Fruit fly (Drosophila melanogaster) whole organism, embryonic: ENCODE measurements around the gene CG45100.

ENCODE experiments used
- Abd-B ChIP-seq: fragments of 200-800 bp; sonication (Bioruptor generic); optimal IDR thresholded peaks from 2 replicates; lab custom pipeline; 2018; ENCODE audit warnings: missing biosample characterization, mild to moderate bottlenecking, missing genetic modification characterization, moderate library complexity
- Adf1 ChIP-seq: fragments of 200-800 bp; sonication (Bioruptor generic); IDR thresholded peaks from 2 replicates; pipeline ENCODE4 v1.3.6; 2022; ENCODE audit warnings: missing biosample characterization, missing genetic modification characterization
- CG10462 ChIP-seq: fragments of 200-800 bp; sonication (Bioruptor generic); optimal IDR thresholded peaks from 2 replicates; lab custom pipeline; 2016; ENCODE audit warnings: missing biosample characterization, missing genetic modification characterization
- CG13287 ChIP-seq: fragments of 200-800 bp; sonication (Bioruptor generic); IDR thresholded peaks from 2 replicates; pipeline ENCODE4 v1.3.6; 2022; ENCODE audit warnings: missing biosample characterization, missing genetic modification characterization; ENCODE audit not compliant: partially characterized antibody
- CG14014 ChIP-seq: fragments of 200-800 bp; sonication (Bioruptor generic); IDR thresholded peaks from 2 replicates; pipeline ENCODE4 v1.3.6; 2022; ENCODE audit warnings: missing biosample characterization, missing genetic modification characterization
- CG15514 ChIP-seq: fragments of 200-800 bp; sonication (Bioruptor generic); optimal IDR thresholded peaks from 3 replicates; lab custom pipeline; 2017; ENCODE audit warnings: missing biosample characterization, missing genetic modification characterization, mild to moderate bottlenecking, moderate library complexity, missing genetic modification reagents
- CG17361 ChIP-seq: fragments of 200-800 bp; sonication (Bioruptor generic); IDR thresholded peaks from 3 replicates; pipeline ENCODE4 v1.3.6; 2022; ENCODE audit warnings: missing biosample characterization, missing genetic modification characterization
- CG18599 ChIP-seq: fragments of 200-800 bp; sonication (Bioruptor generic); optimal IDR thresholded peaks from 3 replicates; lab custom pipeline; 2017; ENCODE audit warnings: missing biosample characterization, missing genetic modification characterization, mild to moderate bottlenecking, moderate library complexity, missing genetic modification reagents
- CG2120 ChIP-seq: fragments of 200-800 bp; sonication (Bioruptor generic); optimal IDR thresholded peaks from 3 replicates; lab custom pipeline; 2016; ENCODE audit warnings: missing biosample characterization, missing genetic modification characterization
- CG31365 ChIP-seq: fragments of 200-800 bp; sonication (Bioruptor generic); optimal IDR thresholded peaks from 2 replicates; lab custom pipeline; 2018; ENCODE audit warnings: missing biosample characterization, mild to moderate bottlenecking, missing genetic modification characterization
- CG32767 ChIP-seq: fragments of 200-800 bp; sonication (Bioruptor generic); IDR thresholded peaks from 2 replicates; pipeline ENCODE4 v1.3.6; 2022; ENCODE audit warnings: missing biosample characterization, missing genetic modification characterization
- CG33213 ChIP-seq: fragments of 200-800 bp; sonication (Bioruptor generic); optimal IDR thresholded peaks from 3 replicates; lab custom pipeline; 2016; ENCODE audit warnings: missing biosample characterization, missing genetic modification characterization
- CG33557 ChIP-seq: fragments of 200-800 bp; sonication (Bioruptor generic); optimal IDR thresholded peaks from 2 replicates; lab custom pipeline; 2019; ENCODE audit warnings: missing biosample characterization, mild to moderate bottlenecking, missing genetic modification characterization, moderate library complexity
- CG34376 ChIP-seq: fragments of 200-800 bp; sonication (Bioruptor generic); optimal IDR thresholded peaks from 2 replicates; lab custom pipeline; 2018; ENCODE audit warnings: missing biosample characterization, mild to moderate bottlenecking, missing genetic modification characterization
- CG3726 ChIP-seq: fragments of 200-800 bp; sonication (Bioruptor generic); IDR thresholded peaks from 3 replicates; pipeline ENCODE4, ENCODE4 v1.3.6; 2022; ENCODE audit warnings: missing biosample characterization, missing genetic modification characterization
- CG7372 ChIP-seq: fragments of 200-800 bp; sonication (Bioruptor generic); IDR thresholded peaks from 2 replicates; pipeline ENCODE4 v1.3.6; 2022; ENCODE audit warnings: missing biosample characterization, missing genetic modification characterization
- CG8281 ChIP-seq: fragments of 200-800 bp; sonication (Bioruptor generic); optimal IDR thresholded peaks from 2 replicates; lab custom pipeline; 2018; ENCODE audit warnings: missing biosample characterization, mild to moderate bottlenecking, missing genetic modification characterization, moderate library complexity
- CG9797 ChIP-seq: fragments of 200-800 bp; sonication (Bioruptor generic); optimal IDR thresholded peaks from 3 replicates; lab custom pipeline; 2018; ENCODE audit warnings: missing biosample characterization, mild to moderate bottlenecking, missing genetic modification characterization
- Chrac-16 ChIP-seq: fragments of 200-800 bp; sonication (Bioruptor generic); optimal IDR thresholded peaks from 3 replicates; lab custom pipeline; 2016; ENCODE audit warnings: missing biosample characterization, missing genetic modification characterization
- CoRest ChIP-seq: fragments of 200-800 bp; sonication (Bioruptor generic); optimal IDR thresholded peaks from 3 replicates; lab custom pipeline; 2018; ENCODE audit warnings: missing biosample characterization, mild to moderate bottlenecking, missing genetic modification characterization, moderate library complexity
- D19B ChIP-seq: fragments of 200-800 bp; sonication (Bioruptor generic); optimal IDR thresholded peaks from 2 replicates; lab custom pipeline; 2017; ENCODE audit warnings: missing biosample characterization, mild to moderate bottlenecking, missing genetic modification characterization
- Dref ChIP-seq: fragments of 200-800 bp; sonication (Bioruptor generic); IDR thresholded peaks from 2 replicates; pipeline ENCODE4 v1.3.6; 2022; ENCODE audit warnings: missing biosample characterization, missing genetic modification characterization
- Drgx ChIP-seq: fragments of 200-800 bp; sonication (Bioruptor generic); IDR thresholded peaks from 2 replicates; pipeline ENCODE4 v1.3.6; 2022; ENCODE audit warnings: missing biosample characterization, missing genetic modification characterization
- Elba2 ChIP-seq: fragments of 200-800 bp; sonication (Bioruptor generic); optimal IDR thresholded peaks from 3 replicates; lab custom pipeline; 2016; ENCODE audit warnings: missing biosample characterization, missing genetic modification characterization
- Ets97D ChIP-seq: fragments of 200-800 bp; sonication (Bioruptor generic); optimal IDR thresholded peaks from 3 replicates; lab custom pipeline; 2016; ENCODE audit warnings: missing biosample characterization, missing genetic modification characterization
- Fer1 ChIP-seq: fragments of 200-800 bp; sonication (Bioruptor generic); optimal IDR thresholded peaks from 2 replicates; lab custom pipeline; 2017; ENCODE audit warnings: missing biosample characterization, mild to moderate bottlenecking, missing genetic modification characterization
- H2.0 ChIP-seq: fragments of 200-800 bp; sonication (Bioruptor generic); IDR thresholded peaks from 2 replicates; pipeline ENCODE4 v1.3.6; 2022; ENCODE audit warnings: missing biosample characterization, missing genetic modification characterization
- HHEX ChIP-seq: fragments of 200-800 bp; sonication (Bioruptor generic); optimal IDR thresholded peaks from 3 replicates; lab custom pipeline; 2017; ENCODE audit warnings: missing biosample characterization, mild to moderate bottlenecking, missing genetic modification characterization, missing genetic modification reagents
- Hand ChIP-seq: fragments of 200-800 bp; sonication (Bioruptor generic); optimal IDR thresholded peaks from 2 replicates; lab custom pipeline; 2017; ENCODE audit warnings: mild to moderate bottlenecking, missing biosample characterization, missing genetic modification reagents, missing genetic modification characterization
- Kr ChIP-seq: fragments of 200-800 bp; sonication (Bioruptor generic); optimal IDR thresholded peaks from 2 replicates; lab custom pipeline; 2017; ENCODE audit warnings: missing biosample characterization, mild to moderate bottlenecking, missing genetic modification characterization
- MBD-R2 ChIP-seq: fragments of 200-800 bp; sonication (Bioruptor generic); IDR thresholded peaks from 2 replicates; pipeline ENCODE4 v1.3.6; 2022; ENCODE audit warnings: missing biosample characterization, missing genetic modification characterization
- Nf-YC ChIP-seq: fragments of 200-800 bp; optimal IDR thresholded peaks from 3 replicates; lab custom pipeline; 2019; ENCODE audit warnings: missing biosample characterization, mild to moderate bottlenecking, missing genetic modification characterization, moderate library complexity
- NfI ChIP-seq: fragments of 200-800 bp; sonication (Bioruptor generic); optimal IDR thresholded peaks from 3 replicates; lab custom pipeline; 2018; ENCODE audit warnings: missing biosample characterization, mild to moderate bottlenecking, missing genetic modification characterization, moderate library complexity
- ara ChIP-seq: fragments of 200-800 bp; sonication (Bioruptor generic); IDR thresholded peaks from 2 replicates; pipeline ENCODE4 v1.3.6; 2022; ENCODE audit warnings: missing biosample characterization, missing genetic modification characterization
- ash1 ChIP-seq: fragments of 200-800 bp; sonication (Bioruptor generic); optimal IDR thresholded peaks from 2 replicates; lab custom pipeline; 2018; ENCODE audit warnings: missing biosample characterization, mild to moderate bottlenecking, missing genetic modification characterization
- cg ChIP-seq: fragments of 200-800 bp; sonication (Bioruptor generic); optimal IDR thresholded peaks from 3 replicates; lab custom pipeline; 2019; ENCODE audit warnings: missing biosample characterization, mild to moderate bottlenecking, missing genetic modification characterization, moderate library complexity
- chinmo ChIP-seq: fragments of 200-800 bp; sonication (Bioruptor generic); IDR thresholded peaks from 4 replicates; pipeline ENCODE4 v1.3.6; 2022; ENCODE audit warnings: missing biosample characterization, missing genetic modification characterization; ENCODE audit not compliant: partially characterized antibody
- eve ChIP-seq, 2 experiments: fragments of >200 bp; optimal IDR thresholded peaks; 2 replicates each; lab custom pipeline; 2017; ENCODE audit warnings: missing biosample characterization in 2 of 2, missing genetic modification characterization in 2 of 2
- exex ChIP-seq: fragments of 200-800 bp; sonication (Bioruptor generic); optimal IDR thresholded peaks from 4 replicates; lab custom pipeline; 2018; ENCODE audit warnings: missing biosample characterization, mild to moderate bottlenecking, missing genetic modification characterization, moderate library complexity
- hbn ChIP-seq: fragments of 200-800 bp; sonication (Bioruptor generic); IDR thresholded peaks from 2 replicates; pipeline ENCODE4 v1.3.6; 2022; ENCODE audit warnings: missing biosample characterization, missing genetic modification characterization; ENCODE audit not compliant: partially characterized antibody
- her ChIP-seq: fragments of 200-800 bp; sonication (Bioruptor generic); optimal IDR thresholded peaks from 2 replicates; lab custom pipeline; 2016; ENCODE audit warnings: missing biosample characterization, missing genetic modification characterization
- hth ChIP-seq: fragments of >200 bp; optimal IDR thresholded peaks from 2 replicates; lab custom pipeline; 2017; ENCODE audit warnings: inconsistent platforms
- ind ChIP-seq: fragments of 200-800 bp; sonication (Bioruptor generic); optimal IDR thresholded peaks from 3 replicates; lab custom pipeline; 2016; ENCODE audit warnings: missing biosample characterization, missing genetic modification characterization
- odd ChIP-seq: fragments of 200-800 bp; sonication (Bioruptor generic); optimal IDR thresholded peaks from 2 replicates; lab custom pipeline; 2017; ENCODE audit warnings: missing biosample characterization, mild to moderate bottlenecking, missing genetic modification characterization
- onecut ChIP-seq: fragments of 200-800 bp; sonication (Bioruptor generic); IDR thresholded peaks from 2 replicates; pipeline ENCODE4 v1.3.6; 2022; ENCODE audit warnings: missing biosample characterization, missing genetic modification characterization
- org-1 ChIP-seq: fragments of 200-800 bp; sonication (Bioruptor generic); optimal IDR thresholded peaks from 2 replicates; lab custom pipeline; 2017; ENCODE audit warnings: missing biosample characterization, missing genetic modification characterization
- schlank ChIP-seq: fragments of 200-800 bp; sonication (Bioruptor generic); optimal IDR thresholded peaks from 2 replicates; lab custom pipeline; 2018; ENCODE audit warnings: missing biosample characterization, mild to moderate bottlenecking, missing genetic modification characterization
- slbo ChIP-seq: fragments of 200-800 bp; sonication (Bioruptor generic); IDR thresholded peaks from 2 replicates; pipeline ENCODE4 v1.3.6; 2022; ENCODE audit warnings: missing biosample characterization, missing genetic modification characterization
- sqz ChIP-seq: fragments of 200-800 bp; sonication (Bioruptor generic); optimal IDR thresholded peaks from 3 replicates; lab custom pipeline; 2018; ENCODE audit warnings: missing biosample characterization, mild to moderate bottlenecking, missing genetic modification characterization
- ttk ChIP-seq: fragments of 200-800 bp; sonication (Bioruptor generic); IDR thresholded peaks from 2 replicates; pipeline ENCODE4 v2.1.2; 2022; ENCODE audit warnings: missing biosample characterization, missing genetic modification characterization
- tup ChIP-seq: fragments of 200-800 bp; sonication (Bioruptor generic); optimal IDR thresholded peaks from 2 replicates; lab custom pipeline; 2016; ENCODE audit warnings: missing biosample characterization, mild to moderate bottlenecking, missing genetic modification characterization, moderate library complexity
- zfh2 ChIP-seq: fragments of 200-800 bp; sonication (Bioruptor generic); optimal IDR thresholded peaks from 2 replicates; lab custom pipeline; 2016; ENCODE audit warnings: missing biosample characterization, missing genetic modification characterization

The CG45100 gene

DNA sequence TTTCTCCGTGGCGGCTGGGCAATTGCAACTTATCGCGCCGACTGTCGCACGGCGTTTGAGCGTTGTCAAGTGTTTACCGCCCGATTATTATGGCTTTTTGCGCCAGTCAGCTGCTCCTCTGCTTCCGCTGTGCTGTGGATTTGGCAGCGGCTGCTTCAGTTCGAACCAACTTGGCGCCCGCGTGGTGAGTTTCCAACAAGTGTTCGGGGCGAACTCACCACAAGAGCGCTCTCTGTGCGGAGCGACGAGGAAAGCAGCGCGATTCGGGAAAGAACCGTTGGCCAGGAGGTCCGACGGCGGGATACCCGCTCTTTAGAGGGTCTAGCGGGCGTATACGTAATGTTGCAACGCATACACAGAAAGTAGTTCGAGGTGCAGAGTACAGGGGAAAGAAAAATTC, 28.2 kb upstream of the CG45100 start, which contains the start of gene NKCC (continued):
- peak; percentile 57 for TF ChIP-seq Adf1 (GFP tag; lab: Robert Waterston, UW)
- TF ChIP-seq CG15514 (GFP tag; lab: Kevin White, UChicago) = peak; percentile 25
- TF ChIP-seq CG31365 (tag; lab: Kevin White, UChicago) = no peak
- no peak for TF ChIP-seq Nf-YC (tag; lab: Kevin White, UChicago)
- TF ChIP-seq org-1 (GFP tag; lab: Kevin White, UChicago) = no peak
- no peak for TF ChIP-seq schlank (tag; lab: Kevin White, UChicago)
- TF ChIP-seq ash1 (GFP tag; lab: Kevin White, UChicago) = no peak
- no peak for TF ChIP-seq CG7372 (GFP tag; lab: Robert Waterston, UW)
- no peak for TF ChIP-seq sqz (GFP tag; lab: Kevin White, UChicago)
- no peak for TF ChIP-seq Chrac-16 (GFP tag; lab: Kevin White, UChicago)
- TF ChIP-seq D19B (GFP tag; lab: Kevin White, UChicago) = peak; percentile 27
- TF ChIP-seq Hand = no peak
- no peak for TF ChIP-seq CG8281 (tag; lab: Kevin White, UChicago)
- TF ChIP-seq ttk = no peak
- no peak for TF ChIP-seq hth (lab: Kevin White, UChicago)
- TF ChIP-seq NfI (GFP tag; lab: Kevin White, UChicago) = no peak
- TF ChIP-seq Ets97D (GFP tag; lab: Kevin White, UChicago) = no peak
- no peak for TF ChIP-seq ind (GFP tag; lab: Kevin White, UChicago)
- TF ChIP-seq zfh2 (GFP tag; lab: Kevin White, UChicago) = no peak
- 0 out of 2 replicates have a peak, but pooled peaks have one; percentile 18 for TF ChIP-seq MBD-R2 (GFP tag; lab: Robert Waterston, UW)
- TF ChIP-seq CG2120 (GFP tag; lab: Kevin White, UChicago) = no peak
- no peak for TF ChIP-seq Drgx (GFP tag; lab: Robert Waterston, UW)
- no peak for TF ChIP-seq Kr
- no peak for TF ChIP-seq onecut (GFP tag; lab: Robert Waterston, UW)
- no peak for TF ChIP-seq Dref
- no peak for TF ChIP-seq Abd-B
- 0 out of 2 replicates have a peak, but pooled peaks have one; percentile 12 for TF ChIP-seq CG14014 (GFP tag; lab: Robert Waterston, UW)
- no peak for TF ChIP-seq hbn (GFP tag; lab: Robert Waterston, UW)
- TF ChIP-seq CG34376 (GFP tag; lab: Kevin White, UChicago) = peak; percentile 15
- TF ChIP-seq HHEX (GFP tag; lab: Kevin White, UChicago) = no peak
- peak; percentile 4 for TF ChIP-seq exex (tag; lab: Kevin White, UChicago)
- TF ChIP-seq ara (GFP tag; lab: Robert Waterston, UW) = no peak
- no peak for TF ChIP-seq CG17361
- TF ChIP-seq chinmo (GFP tag; lab: Robert Waterston, UW) = 0 out of 4 replicates have a peak, but pooled peaks have one; percentile 34
- TF ChIP-seq Fer1 (GFP tag; lab: Kevin White, UChicago) = peak; percentile 18
- TF ChIP-seq slbo (GFP tag; lab: Robert Waterston, UW) = no peak
- no peak for TF ChIP-seq CG18599 (GFP tag; lab: Kevin White, UChicago)
- TF ChIP-seq Elba2 (GFP tag; lab: Kevin White, UChicago) = no peak
- no peak for TF ChIP-seq CG10462 (GFP tag; lab: Kevin White, UChicago)
- no peak for TF ChIP-seq eve (GFP tag; optimal IDR thresholded peaks at IDR 0.05; lab: Kevin White, UChicago)
- no peak for TF ChIP-seq H2.0 (GFP tag; lab: Robert Waterston, UW)
- TF ChIP-seq cg (GFP tag; lab: Kevin White, UChicago) = no peak
- TF ChIP-seq CG13287 (GFP tag; lab: Robert Waterston, UW) = peak; percentile 29; the same call in 1 of the 2 replicates
- no peak for TF ChIP-seq odd (GFP tag; lab: Kevin White, UChicago)
- TF ChIP-seq CG3726 (GFP tag; lab: Robert Waterston, UW) = no peak
- no peak for TF ChIP-seq CoRest
- no peak for TF ChIP-seq CG9797 (GFP tag; lab: Kevin White, UChicago)
- no peak for TF ChIP-seq CG32767
- no peak for TF ChIP-seq tup (GFP tag; lab: Kevin White, UChicago)
- no peak for TF ChIP-seq CG33213 (GFP tag; lab: Kevin White, UChicago)
- TF ChIP-seq CG33557 (GFP tag; lab: Kevin White, UChicago) = no peak
- TF ChIP-seq her (GFP tag; lab: Kevin White, UChicago) = no peak
